Worm (Caenorhabditis elegans) whole organism, L3 larva: ENCODE measurements around the gene lin-49.

Experiments used
- aly-2 ChIP-seq: fragments of 150-350 bp; optimal IDR thresholded peaks from 2 replicates; lab custom pipeline; 2014; ENCODE audit warnings: missing biosample characterization, missing genetic modification characterization
- ama-1 ChIP-seq: fragments of 150-350 bp; optimal IDR thresholded peaks from 2 replicates; lab custom pipeline; 2018
- mdl-1 ChIP-seq: fragments of 150-350 bp; optimal IDR thresholded peaks from 2 replicates; lab custom pipeline; 2014; ENCODE audit warnings: missing biosample characterization, missing genetic modification characterization
- nfya-1 ChIP-seq: sonication (generic microtip); optimal IDR thresholded peaks from 2 replicates; lab custom pipeline; 2017; ENCODE audit warnings: missing genetic modification characterization, mild to moderate bottlenecking, missing compliant biosample characterization, antibody characterized with exemption, moderate library complexity; ENCODE audit not compliant: insufficient read depth
- nhr-12 ChIP-seq: fragments of 150-350 bp; optimal IDR thresholded peaks from 2 replicates; lab custom pipeline; 2014; ENCODE audit warnings: missing biosample characterization, missing genetic modification characterization
- nhr-23 ChIP-seq: fragments of 150-350 bp; optimal IDR thresholded peaks from 2 replicates; lab custom pipeline; 2014; ENCODE audit warnings: missing biosample characterization, missing genetic modification reagents, missing genetic modification characterization
- nhr-77 ChIP-seq: fragments of 150-350 bp; optimal IDR thresholded peaks from 2 replicates; lab custom pipeline; 2014; ENCODE audit warnings: missing biosample characterization, missing genetic modification characterization
- unc-39 ChIP-seq: sonication (generic microtip); optimal IDR thresholded peaks from 4 replicates; lab custom pipeline; 2017; ENCODE audit warnings: missing biosample characterization, missing genetic modification characterization

DNA sequence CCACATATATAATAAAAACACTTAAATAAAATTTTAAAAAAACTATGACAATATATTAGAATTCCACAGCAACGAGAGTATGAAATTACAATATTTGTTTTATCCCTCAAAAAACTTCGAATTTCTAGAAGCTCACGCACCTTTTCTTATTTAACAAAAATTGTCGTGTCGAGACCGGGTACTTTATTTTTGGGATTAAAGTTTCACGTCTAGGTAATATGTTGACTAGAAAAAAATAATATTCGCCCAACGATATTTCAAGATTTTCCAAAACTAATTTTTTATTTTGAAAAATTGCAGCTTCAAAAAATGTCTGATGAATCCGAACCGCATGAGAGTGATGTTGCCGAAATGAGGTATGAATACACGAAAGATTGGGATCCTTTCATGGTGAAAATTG, 23.9 kb downstream of the lin-49 start, which contains the start of gene C49C8.3:
- TF ChIP-seq aly-2 (tag; lab: Kevin White, UChicago) (no peak), unc-39 (tag; lab: Kevin White, UChicago) (no peak), nfya-1 (no peak), ama-1 (lab: Kevin White, UChicago) (no peak), nhr-12 (tag; lab: Kevin White, UChicago) (no peak), mdl-1 (no peak), nhr-23 (no peak), nhr-77 (no peak)
